Fruit fly (Drosophila melanogaster) whole organism, wandering third instar larva: ENCODE measurements around the gene CSN6.

Experiments
- CrebA ChIP-seq: fragments of 200-800 bp; sonication (Bioruptor generic); optimal IDR thresholded peaks from 2 replicates; lab custom pipeline; 2016; ENCODE audit warnings: missing biosample characterization, mild to moderate bottlenecking, missing genetic modification characterization, borderline replicate concordance
- GATAd ChIP-seq: sonication (Bioruptor generic); optimal IDR thresholded peaks from 2 replicates; lab custom pipeline; 2016; ENCODE audit warnings: missing biosample characterization, missing genetic modification characterization
- Hr83 ChIP-seq: fragments of 200-300 bp; sonication (Bioruptor generic); optimal IDR thresholded peaks from 2 replicates; lab custom pipeline; 2016; ENCODE audit warnings: missing biosample characterization, mild to moderate bottlenecking, missing genetic modification characterization, moderate library complexity; ENCODE audit not compliant: poor library complexity, severe bottlenecking
- Rel ChIP-seq, 2 experiments: fragments of 200-800 bp; sonication (Bioruptor generic) in 1 of 2; optimal IDR thresholded peaks; 2 replicates in 1 of 2; 3 replicates in 1 of 2; lab custom pipeline; 2016 to 2019; ENCODE audit warnings: mild to moderate bottlenecking in 2 of 2, missing biosample characterization in 2 of 2, missing genetic modification characterization in 2 of 2, moderate library complexity in 1 of 2
- br ChIP-seq: fragments of 200-800 bp; sonication (Bioruptor generic); optimal IDR thresholded peaks from 2 replicates; lab custom pipeline; 2016; ENCODE audit warnings: missing biosample characterization, missing genetic modification characterization
- dmrt93B ChIP-seq: fragments of 200-800 bp; sonication (Bioruptor generic); optimal IDR thresholded peaks from 2 replicates; lab custom pipeline; 2018; ENCODE audit warnings: missing biosample characterization, mild to moderate bottlenecking, missing genetic modification characterization
- ey ChIP-seq: fragments of 200-800 bp; sonication (Bioruptor generic); optimal IDR thresholded peaks from 2 replicates; lab custom pipeline; 2016; ENCODE audit warnings: missing biosample characterization, missing genetic modification characterization
- fru ChIP-seq: fragments of 200-800 bp; sonication (Bioruptor generic); optimal IDR thresholded peaks from 3 replicates; lab custom pipeline; 2016; ENCODE audit warnings: missing biosample characterization, mild to moderate bottlenecking, missing genetic modification characterization
- h ChIP-seq: fragments of 200-800 bp; sonication (Bioruptor generic); optimal IDR thresholded peaks from 3 replicates; lab custom pipeline; 2016; ENCODE audit warnings: missing biosample characterization, mild to moderate bottlenecking, missing genetic modification characterization
- lola ChIP-seq: fragments of >200 bp; optimal IDR thresholded peaks from 2 replicates; lab custom pipeline; 2017; ENCODE audit warnings: missing biosample characterization, missing genetic modification characterization
- pan ChIP-seq: fragments of >200 bp; optimal IDR thresholded peaks from 2 replicates; lab custom pipeline; 2017
- psq ChIP-seq: fragments of 200-800 bp; sonication (Bioruptor generic); optimal IDR thresholded peaks from 3 replicates; lab custom pipeline; 2017; ENCODE audit warnings: missing biosample characterization, mild to moderate bottlenecking, missing genetic modification characterization, moderate library complexity
- rgr ChIP-seq: fragments of 200-800 bp; sonication (Bioruptor generic); optimal IDR thresholded peaks from 3 replicates; lab custom pipeline; 2016; ENCODE audit warnings: missing biosample characterization, mild to moderate bottlenecking, missing genetic modification characterization
- sv ChIP-seq: fragments of 200-800 bp; sonication (Bioruptor generic); optimal IDR thresholded peaks from 3 replicates; lab custom pipeline; 2016; ENCODE audit warnings: missing biosample characterization, missing genetic modification characterization

- TF ChIP-seq sv (GFP tag; lab: Kevin White, UChicago) = no peak
- TF ChIP-seq ey (GFP tag; lab: Kevin White, UChicago) = no peak
- TF ChIP-seq rgr (GFP tag; lab: Kevin White, UChicago) = no peak
- no peak for TF ChIP-seq psq
- no peak for TF ChIP-seq h (GFP tag; lab: Kevin White, UChicago)
- no peak for TF ChIP-seq CrebA (GFP tag; lab: Kevin White, UChicago)
- TF ChIP-seq br (GFP tag; lab: Kevin White, UChicago) = no peak
- TF ChIP-seq dmrt93B (GFP tag; lab: Kevin White, UChicago) = no peak
- no peak for TF ChIP-seq pan (lab: Kevin White, UChicago)
- TF ChIP-seq lola (GFP tag; lab: Kevin White, UChicago) = no peak
- no peak for TF ChIP-seq fru (GFP tag; lab: Kevin White, UChicago)
- TF ChIP-seq Hr83 = no peak
- TF ChIP-seq Rel (GFP tag; optimal IDR thresholded peaks at IDR 0.05; lab: Kevin White, UChicago) = no peak
- TF ChIP-seq Rel (tag; optimal IDR thresholded peaks at IDR 0.05; lab: Kevin White, UChicago) = no peak
- TF ChIP-seq GATAd (GFP tag; lab: Kevin White, UChicago) = no peak
Observed at dm6 chr3R:22613448-22613847, 32.9 kb downstream of the CSN6 start, which contains the start of the genes CG31156 and mRRF2.
